Worm (Caenorhabditis elegans): ENCODE measurements around the gene zmp-6.

The zmp-6 gene

DNA sequence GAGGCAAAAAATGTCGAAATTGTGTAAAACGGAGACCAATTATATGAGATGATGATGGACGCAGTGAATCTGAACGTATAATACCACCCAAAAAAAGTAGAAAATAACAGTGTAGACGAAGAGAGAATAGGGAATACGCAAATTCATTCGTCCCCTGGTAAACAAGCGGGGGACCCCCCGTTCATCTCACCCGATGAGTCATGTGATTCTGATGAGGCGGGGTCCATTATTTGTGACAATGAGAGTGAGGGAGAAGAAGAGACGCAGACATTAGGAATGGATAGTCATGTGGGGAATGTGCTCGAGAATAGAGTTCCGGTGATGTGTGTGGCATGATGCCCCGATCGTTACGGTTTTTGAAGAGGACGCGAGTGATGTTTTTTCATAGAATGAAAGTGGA, 24.4 kb upstream of the zmp-6 start (continued):
- peak; percentile 92 for TF ChIP-seq nhr-85 (tag)
- no peak for TF ChIP-seq mef-2 (tag; optimal IDR thresholded peaks at IDR 0.05)
- no peak for TF ChIP-seq aha-1 (tag; optimal IDR thresholded peaks at IDR 0.05)
- TF ChIP-seq nhr-12 (tag; optimal IDR thresholded peaks at IDR 0.05) = no peak
- no peak for TF ChIP-seq ets-5 (GFP tag; IDR thresholded peaks at IDR 0.05)
- TF ChIP-seq nhr-47 (tag; optimal IDR thresholded peaks at IDR 0.05) = peak; percentile 55
- TF ChIP-seq unc-86 (tag; optimal IDR thresholded peaks at IDR 0.05) = peak; percentile 50
- TF ChIP-seq nhr-28 (tag; optimal IDR thresholded peaks at IDR 0.05) = no peak
- TF ChIP-seq C04F5.9 (tag; optimal IDR thresholded peaks at IDR 0.05) = no peak
- peak; percentile 47 for TF ChIP-seq rnt-1 (tag; optimal IDR thresholded peaks at IDR 0.05)
- no peak for TF ChIP-seq pqm-1 (tag; optimal IDR thresholded peaks at IDR 0.05)
- no peak for TF ChIP-seq egl-27 (tag; optimal IDR thresholded peaks at IDR 0.05)
- TF ChIP-seq unc-30 (tag; optimal IDR thresholded peaks at IDR 0.05) = no peak

DNA sequence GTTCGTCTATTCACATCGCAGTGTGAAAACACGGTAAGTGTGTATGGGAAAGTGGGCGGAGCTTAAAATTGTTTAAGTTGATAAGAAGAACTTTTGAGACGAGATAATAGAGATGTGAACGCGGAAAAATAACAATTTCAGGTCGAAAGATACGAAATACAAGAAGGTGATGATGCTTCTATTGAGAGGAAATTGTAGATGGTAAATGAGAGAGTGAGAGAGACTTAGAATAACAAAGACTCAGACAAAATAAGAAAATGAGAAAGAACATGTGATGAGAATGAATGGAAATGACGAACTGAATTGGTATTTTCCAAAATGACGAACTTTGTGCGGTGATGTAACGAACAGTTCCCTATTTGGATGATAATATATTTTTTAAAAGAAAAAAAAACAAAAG, 23.4 kb upstream of the zmp-6 start:
- no peak for TF ChIP-seq nhr-19 (GFP tag; conservative IDR thresholded peaks at IDR 0.05)
- TF ChIP-seq zag-1 (tag; optimal IDR thresholded peaks at IDR 0.05) = no peak
- no peak for TF ChIP-seq nhr-76 (tag; optimal IDR thresholded peaks at IDR 0.05)
- no peak for TF ChIP-seq xbp-1 (tag; optimal IDR thresholded peaks at IDR 0.05)
- no peak for TF ChIP-seq ztf-11 (tag; optimal IDR thresholded peaks at IDR 0.05)
- TF ChIP-seq egl-13 (tag; optimal IDR thresholded peaks at IDR 0.05) = no peak
- TF ChIP-seq pag-3 (tag; optimal IDR thresholded peaks at IDR 0.05; ENCODE audit: borderline replicate concordance, insufficient read depth) = no peak
- TF ChIP-seq nhr-28 (tag; optimal IDR thresholded peaks at IDR 0.05) = no peak
- peak in 1 of 6 experiments; percentile 53 for TF ChIP-seq elt-3 (tag; optimal IDR thresholded peaks at IDR 0.05)
- no peak for TF ChIP-seq nhr-77 (tag; optimal IDR thresholded peaks at IDR 0.05)
- TF ChIP-seq sox-4 (tag; optimal IDR thresholded peaks at IDR 0.05) = no peak
- peak; percentile 34 for TF ChIP-seq lin-14 (GFP tag; optimal IDR thresholded peaks at IDR 0.05)
- TF ChIP-seq nhr-237 (tag; optimal IDR thresholded peaks at IDR 0.05) = no peak
- no peak for TF ChIP-seq fkh-4 (tag; optimal IDR thresholded peaks at IDR 0.05; ENCODE audit: borderline replicate concordance)
- no peak for TF ChIP-seq hlh-17 (GFP tag; optimal IDR thresholded peaks at IDR 0.05; ENCODE audit: borderline replicate concordance)
- no peak for TF ChIP-seq aha-1 (tag; optimal IDR thresholded peaks at IDR 0.05)
- no peak for TF ChIP-seq nhr-84 (tag; optimal IDR thresholded peaks at IDR 0.05)
- TF ChIP-seq lin-39 (tag; optimal IDR thresholded peaks at IDR 0.05) = no peak
- peak; percentile 19 for TF ChIP-seq skn-1 (tag; optimal IDR thresholded peaks at IDR 0.05)
- peak; percentile 9 for TF ChIP-seq nhr-71 (tag; optimal IDR thresholded peaks at IDR 0.05)
- TF ChIP-seq rnt-1 (tag; optimal IDR thresholded peaks at IDR 0.05) = no peak
- no peak for TF ChIP-seq mep-1 (tag; optimal IDR thresholded peaks at IDR 0.05)
- no peak for TF ChIP-seq dsc-1 (tag; optimal IDR thresholded peaks at IDR 0.05)
- TF ChIP-seq mab-9 (GFP tag; IDR thresholded peaks at IDR 0.05) = no peak
- no peak for TF ChIP-seq fkh-8 (tag; optimal IDR thresholded peaks at IDR 0.05)
- no peak for TF ChIP-seq pax-3 (tag; optimal IDR thresholded peaks at IDR 0.05)
- no peak for TF ChIP-seq efl-3 (GFP tag; optimal IDR thresholded peaks at IDR 0.05)
- TF ChIP-seq tbx-2 (tag; optimal IDR thresholded peaks at IDR 0.05) = no peak
- no peak for TF ChIP-seq grh-1 (GFP tag; IDR thresholded peaks at IDR 0.05)
- TF ChIP-seq dpl-1 (GFP tag; optimal IDR thresholded peaks at IDR 0.05) = no peak
- no peak for TF ChIP-seq ces-1 (GFP tag; optimal IDR thresholded peaks at IDR 0.05)
- TF ChIP-seq snpc-4 (tag; optimal IDR thresholded peaks at IDR 0.05) = no peak
- no peak for TF ChIP-seq unc-62 (GFP tag; optimal IDR thresholded peaks at IDR 0.05)
- no peak for TF ChIP-seq efl-1 (optimal IDR thresholded peaks at IDR 0.05)
- peak; percentile 4 to 40 for TF ChIP-seq efl-1 (GFP tag; optimal IDR thresholded peaks at IDR 0.05 in 1 of 2)
- TF ChIP-seq lin-35 (GFP tag; optimal IDR thresholded peaks at IDR 0.05) = peak in 1 of 2 experiments; percentile 47
- TF ChIP-seq ceh-88 (GFP tag; IDR thresholded peaks at IDR 0.05) = no peak

Measured in whole organism, L1 larva.